Fruit fly (Drosophila melanogaster) whole organism, prepupa: Measurements from ENCODE around the gene pie.

ENCODE experiments used
- CG10669 ChIP-seq: fragments of 200-800 bp; sonication (Bioruptor generic); optimal IDR thresholded peaks from 3 replicates; lab custom pipeline; 2018; ENCODE audit warnings: missing biosample characterization, mild to moderate bottlenecking, missing genetic modification characterization, moderate library complexity
- CG11294 ChIP-seq: fragments of 200-800 bp; sonication (Bioruptor generic); IDR thresholded peaks from 2 replicates; pipeline ENCODE4 v1.3.6; 2022; ENCODE audit warnings: missing biosample characterization, missing genetic modification characterization
- CG15336 ChIP-seq: fragments of 200-800 bp; sonication (Bioruptor generic); IDR thresholded peaks from 2 replicates; pipeline ENCODE4 v1.3.6; 2022; ENCODE audit warnings: missing biosample characterization, missing genetic modification characterization
- CG1621 ChIP-seq: fragments of 200-800 bp; sonication (Bioruptor generic); optimal IDR thresholded peaks from 3 replicates; lab custom pipeline; 2018; ENCODE audit warnings: missing biosample characterization, mild to moderate bottlenecking, missing genetic modification characterization
- CG3032 ChIP-seq: fragments of 200-800 bp; optimal IDR thresholded peaks from 2 replicates; lab custom pipeline; 2019; ENCODE audit warnings: missing biosample characterization, mild to moderate bottlenecking, missing genetic modification characterization, moderate library complexity
- CG31627 ChIP-seq: fragments of 200-800 bp; sonication (Bioruptor generic); optimal IDR thresholded peaks from 3 replicates; lab custom pipeline; 2016; ENCODE audit warnings: missing biosample characterization, missing genetic modification characterization
- CG32006 ChIP-seq: fragments of 200-800 bp; sonication (Bioruptor generic); optimal IDR thresholded peaks from 3 replicates; lab custom pipeline; 2017; ENCODE audit warnings: missing biosample characterization, mild to moderate bottlenecking, missing genetic modification characterization
- CG34406 ChIP-seq: fragments of 200-800 bp; sonication (Bioruptor generic); optimal IDR thresholded peaks from 3 replicates; lab custom pipeline; 2016; ENCODE audit warnings: missing biosample characterization, missing genetic modification characterization
- CG3919 ChIP-seq: fragments of 200-800 bp; sonication (Bioruptor generic); optimal IDR thresholded peaks from 3 replicates; lab custom pipeline; 2016; ENCODE audit warnings: missing biosample characterization, missing genetic modification characterization
- CG6808 ChIP-seq: fragments of 200-800 bp; sonication (Bioruptor generic); optimal IDR thresholded peaks from 3 replicates; lab custom pipeline; 2017; ENCODE audit warnings: missing biosample characterization, missing genetic modification characterization, mild to moderate bottlenecking, moderate library complexity, missing genetic modification reagents
- CG7368 ChIP-seq: fragments of 200-800 bp; sonication (Bioruptor generic); optimal IDR thresholded peaks from 3 replicates; lab custom pipeline; 2016; ENCODE audit warnings: missing biosample characterization, missing genetic modification characterization
- CG8119 ChIP-seq: fragments of 200-800 bp; sonication (Bioruptor generic); IDR thresholded peaks from 3 replicates; pipeline ENCODE4 v1.3.6; 2022; ENCODE audit warnings: missing biosample characterization, missing genetic modification characterization
- CG8319 ChIP-seq: fragments of 200-800 bp; sonication (Bioruptor generic); optimal IDR thresholded peaks from 3 replicates; lab custom pipeline; 2016; ENCODE audit warnings: missing biosample characterization, missing genetic modification characterization
- CG9139 ChIP-seq: fragments of 200-800 bp; sonication (Bioruptor generic); optimal IDR thresholded peaks from 3 replicates; lab custom pipeline; 2017; ENCODE audit warnings: missing biosample characterization, mild to moderate bottlenecking, missing genetic modification characterization
- Eip78C ChIP-seq: fragments of 200-800 bp; sonication (Bioruptor generic); peaks from one replicate; lab custom pipeline; 2016; ENCODE audit warnings: missing biosample characterization, missing genetic modification characterization
- Eip93F ChIP-seq: fragments of 200-800 bp; sonication (Bioruptor generic); optimal IDR thresholded peaks from 2 replicates; lab custom pipeline; 2016; ENCODE audit warnings: missing biosample characterization, mild to moderate bottlenecking, missing genetic modification characterization
- Ets21C ChIP-seq: fragments of 200-800 bp; sonication (Bioruptor generic); optimal IDR thresholded peaks from 3 replicates; lab custom pipeline; 2016; ENCODE audit warnings: missing biosample characterization, missing genetic modification characterization
- Hr39 ChIP-seq: fragments of 200-800 bp; sonication (Bioruptor generic); optimal IDR thresholded peaks from 2 replicates; lab custom pipeline; 2016; ENCODE audit warnings: missing biosample characterization, missing genetic modification characterization
- Hr4 ChIP-seq: fragments of 200-800 bp; sonication (Bioruptor generic); optimal IDR thresholded peaks from 3 replicates; lab custom pipeline; 2016; ENCODE audit warnings: missing biosample characterization, missing genetic modification characterization
- Lpt ChIP-seq: fragments of 200-800 bp; sonication (Bioruptor generic); optimal IDR thresholded peaks from 3 replicates; lab custom pipeline; 2016; ENCODE audit warnings: missing biosample characterization, missing genetic modification characterization
- Met ChIP-seq: fragments of 200-800 bp; sonication (Bioruptor generic); optimal IDR thresholded peaks from 3 replicates; lab custom pipeline; 2016; ENCODE audit warnings: missing biosample characterization, missing genetic modification characterization
- OdsH ChIP-seq: fragments of 200-800 bp; sonication (Bioruptor generic); optimal IDR thresholded peaks from 3 replicates; lab custom pipeline; 2016; ENCODE audit warnings: missing biosample characterization, missing genetic modification characterization
- Sox102F ChIP-seq: fragments of 200-800 bp; sonication (Bioruptor generic); optimal IDR thresholded peaks from 2 replicates; lab custom pipeline; 2016; ENCODE audit warnings: missing biosample characterization, mild to moderate bottlenecking, missing genetic modification characterization
- Sox14 ChIP-seq: fragments of 200-800 bp; sonication (Bioruptor generic); optimal IDR thresholded peaks from 3 replicates; lab custom pipeline; 2016; ENCODE audit warnings: missing biosample characterization, missing genetic modification characterization
- Sox15 ChIP-seq: fragments of 200-800 bp; sonication (Bioruptor generic); optimal IDR thresholded peaks from 3 replicates; lab custom pipeline; 2016; ENCODE audit warnings: missing biosample characterization, missing genetic modification characterization
- achi ChIP-seq: fragments of 200-800 bp; sonication (Bioruptor generic); optimal IDR thresholded peaks from 3 replicates; lab custom pipeline; 2016; ENCODE audit warnings: missing biosample characterization, missing genetic modification characterization
- cyc ChIP-seq: fragments of 200-800 bp; sonication (Bioruptor generic); optimal IDR thresholded peaks from 3 replicates; lab custom pipeline; 2016; ENCODE audit warnings: missing biosample characterization, missing genetic modification characterization
- dac ChIP-seq: fragments of 200-800 bp; sonication (Bioruptor generic); optimal IDR thresholded peaks from 2 replicates; lab custom pipeline; 2017; ENCODE audit warnings: missing biosample characterization, mild to moderate bottlenecking, missing genetic modification characterization
- dsx ChIP-seq: fragments of 200-800 bp; optimal IDR thresholded peaks from 3 replicates; lab custom pipeline; 2019; ENCODE audit warnings: missing biosample characterization, mild to moderate bottlenecking, missing genetic modification characterization, moderate library complexity; ENCODE audit not compliant: poor library complexity, severe bottlenecking
- eg ChIP-seq: fragments of 200-800 bp; sonication (Bioruptor generic); IDR thresholded peaks from 3 replicates; pipeline ENCODE4 v1.3.6; 2022; ENCODE audit warnings: missing biosample characterization, missing genetic modification characterization
- esn ChIP-seq: fragments of 200-800 bp; sonication (Bioruptor generic); optimal IDR thresholded peaks from 2 replicates; lab custom pipeline; 2016; ENCODE audit warnings: missing biosample characterization, mild to moderate bottlenecking, missing genetic modification characterization, moderate library complexity
- fd59A ChIP-seq: fragments of 200-800 bp; sonication (Bioruptor generic); optimal IDR thresholded peaks from 2 replicates; lab custom pipeline; 2017; ENCODE audit warnings: missing biosample characterization, mild to moderate bottlenecking, missing genetic modification characterization, missing genetic modification reagents
- fd85E ChIP-seq: fragments of 200-800 bp; sonication (Bioruptor generic); optimal IDR thresholded peaks from 3 replicates; lab custom pipeline; 2016; ENCODE audit warnings: missing biosample characterization, missing genetic modification characterization
- lz ChIP-seq: fragments of 200-800 bp; sonication (Bioruptor generic); optimal IDR thresholded peaks from 3 replicates; lab custom pipeline; 2016; ENCODE audit warnings: missing biosample characterization, missing genetic modification characterization
- pdm3 ChIP-seq: fragments of 200-800 bp; sonication (Bioruptor generic); optimal IDR thresholded peaks from 3 replicates; lab custom pipeline; 2016; ENCODE audit warnings: missing biosample characterization, missing genetic modification characterization
- salr ChIP-seq, 2 experiments: fragments of 200-800 bp; sonication (Bioruptor generic); optimal IDR thresholded peaks; 3 replicates each; lab custom pipeline; 2016 to 2018; ENCODE audit warnings: missing biosample characterization in 2 of 2, missing genetic modification characterization in 2 of 2, mild to moderate bottlenecking in 1 of 2
- spab ChIP-seq: fragments of 200-800 bp; sonication (Bioruptor generic); optimal IDR thresholded peaks from 2 replicates; lab custom pipeline; 2017; ENCODE audit warnings: missing biosample characterization, mild to moderate bottlenecking, missing genetic modification characterization, missing genetic modification reagents
- ss ChIP-seq, 2 experiments: fragments of 200-800 bp; sonication (Bioruptor generic); optimal IDR thresholded peaks; 2 replicates in 1 of 2; 3 replicates in 1 of 2; lab custom pipeline; 2017 to 2018; ENCODE audit warnings: mild to moderate bottlenecking in 2 of 2, missing biosample characterization in 2 of 2, missing genetic modification characterization in 2 of 2, moderate library complexity in 1 of 2
- svp ChIP-seq: fragments of 200-800 bp; sonication (Bioruptor generic); peaks from one replicate; lab custom pipeline; 2016; ENCODE audit warnings: missing biosample characterization, missing genetic modification characterization
- vri ChIP-seq: fragments of 200-800 bp; sonication (Bioruptor generic); optimal IDR thresholded peaks from 3 replicates; lab custom pipeline; 2016; ENCODE audit warnings: missing biosample characterization, mild to moderate bottlenecking, missing genetic modification characterization

pie gene

DNA sequence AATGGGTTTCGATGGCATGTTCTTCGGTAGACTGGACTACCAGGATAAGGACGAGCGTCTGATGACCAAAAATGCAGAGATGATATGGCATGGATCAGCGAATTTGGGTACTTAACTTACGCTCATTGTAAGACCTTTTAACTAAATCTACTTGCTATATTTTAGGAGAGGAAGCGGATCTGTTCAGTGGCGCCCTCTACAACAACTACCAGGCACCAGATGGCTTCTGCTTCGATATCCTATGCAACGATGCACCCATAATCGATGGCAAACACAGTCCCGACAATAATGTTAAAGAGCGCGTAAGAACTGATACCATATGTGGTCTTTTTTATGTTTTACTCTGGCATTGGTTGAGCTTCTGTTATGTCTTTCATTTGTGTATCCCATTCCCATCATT, 36.4 kb upstream of the pie start:
- no peak for TF ChIP-seq CG8319 (GFP tag; lab: Kevin White, UChicago)
- TF ChIP-seq spab: no peak
- no peak for TF ChIP-seq cyc
- no peak for TF ChIP-seq Lpt (GFP tag; lab: Kevin White, UChicago)
- TF ChIP-seq, all 60 proteins: peak for 0

DNA sequence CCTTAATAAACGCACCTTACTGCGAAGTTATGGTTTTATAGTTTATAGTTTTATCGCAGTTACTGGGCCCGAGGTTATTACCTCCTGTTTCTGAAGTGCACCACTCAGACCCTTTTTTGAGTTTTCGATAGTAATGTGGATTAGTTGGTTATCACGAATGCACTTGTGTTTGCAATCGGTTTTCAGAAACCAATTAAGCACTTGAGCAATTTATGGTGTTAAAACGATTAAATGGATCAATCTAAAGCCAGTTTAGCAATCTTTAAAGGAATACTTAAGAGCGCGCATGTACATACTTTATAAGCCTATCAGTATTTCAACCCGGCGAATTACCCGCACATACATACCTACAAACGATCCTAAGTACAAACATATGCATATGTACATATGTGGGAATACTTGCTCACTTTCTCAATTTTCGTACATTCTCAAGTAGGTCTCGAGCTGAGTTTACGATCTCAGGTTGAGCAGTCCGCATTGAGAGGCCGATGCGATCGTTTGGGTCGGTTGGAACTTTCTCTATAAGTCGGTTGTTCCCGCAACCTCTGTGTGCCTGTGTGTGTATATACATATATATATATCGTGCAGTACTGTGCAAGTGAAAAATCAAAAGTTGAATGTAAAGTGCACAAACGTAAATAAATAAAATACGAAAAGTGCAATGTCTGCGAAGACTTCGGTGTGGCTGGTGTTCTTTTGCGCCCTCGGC, 34.8 kb upstream of the pie start, which contains the start of the genes LManI and LManII:
LManI (minus strand) TSS at position 51 of the 709 bp plus-strand sequence.
LManII (plus strand) TSS at position 468 of the 709 bp plus-strand sequence.
- TF ChIP-seq fd59A (GFP tag; lab: Kevin White, UChicago) (no peak), svp (GFP tag; lab: Kevin White, UChicago) (peak; percentile 72)

DNA sequence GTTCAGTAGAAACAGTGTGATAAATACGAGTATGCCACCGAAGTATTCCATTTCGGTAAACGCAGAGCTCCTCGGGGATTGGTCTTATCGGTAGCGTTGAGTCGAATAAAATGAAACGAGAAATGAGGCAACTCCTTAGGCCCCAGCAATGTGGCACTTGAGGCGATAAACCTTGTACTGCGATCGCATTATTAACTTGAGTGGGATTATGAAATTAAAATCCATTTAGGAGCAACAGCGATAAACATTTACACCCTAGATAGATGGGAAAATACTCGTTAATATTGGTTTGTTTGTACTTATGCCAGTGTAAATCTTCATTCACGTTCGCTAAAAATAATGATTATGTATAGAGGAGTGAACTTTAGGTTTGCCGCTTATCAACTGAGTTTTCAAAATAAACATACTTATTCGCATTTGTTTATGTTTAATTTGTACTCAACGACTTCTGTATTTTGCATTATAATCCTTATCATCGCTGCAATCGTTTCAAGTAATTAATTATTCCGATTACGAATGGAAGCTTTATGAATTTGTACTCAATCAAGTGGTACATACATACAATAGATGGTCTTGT, 33.5 kb upstream of the pie start:
- TF ChIP-seq vri (GFP tag; lab: Kevin White, UChicago) (peak; percentile 93), CG15336 (GFP tag; lab: Robert Waterston, UW) (no peak), Eip78C (GFP tag; lab: Kevin White, UChicago) (peak; percentile 53), OdsH (GFP tag; lab: Kevin White, UChicago) (no peak), svp (GFP tag; lab: Kevin White, UChicago) (peak; percentile 78)

DNA sequence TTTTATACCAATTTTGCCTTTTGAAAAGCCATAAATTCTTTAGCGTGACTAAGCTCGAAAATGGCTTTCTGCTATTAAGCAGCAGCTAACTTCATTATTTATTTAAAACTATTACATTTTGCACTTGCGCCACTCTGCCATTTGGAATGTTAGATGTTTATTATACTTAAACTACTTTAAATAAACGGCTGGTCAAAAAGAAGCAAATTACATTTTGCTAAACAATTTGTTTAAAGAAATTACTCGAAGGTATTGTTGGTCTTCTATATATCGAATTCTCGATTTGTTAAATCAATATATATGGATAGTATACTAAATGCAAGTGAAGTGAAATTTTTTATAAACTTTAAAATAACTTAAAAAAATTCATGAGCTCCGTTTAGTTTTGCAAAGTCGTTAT, 29.7 kb upstream of the pie start, which contains the start of gene ppk10:
ppk10 (minus strand) TSS at position 101 of the 400 bp plus-strand sequence.
- TF ChIP-seq Ets21C (GFP tag; lab: Kevin White, UChicago) (no peak), dac (GFP tag; lab: Kevin White, UChicago) (no peak), vri (GFP tag; lab: Kevin White, UChicago) (no peak), Sox15 (GFP tag; lab: Kevin White, UChicago) (no peak), CG3032 (tag; lab: Kevin White, UChicago) (no peak), salr (GFP tag; optimal IDR thresholded peaks at IDR 0.05; lab: Kevin White, UChicago) (no peak), CG9139 (no peak), dsx (GFP tag; lab: Kevin White, UChicago) (no peak), CG7368 (GFP tag; lab: Kevin White, UChicago) (no peak), Eip78C (GFP tag; lab: Kevin White, UChicago) (no peak)

DNA sequence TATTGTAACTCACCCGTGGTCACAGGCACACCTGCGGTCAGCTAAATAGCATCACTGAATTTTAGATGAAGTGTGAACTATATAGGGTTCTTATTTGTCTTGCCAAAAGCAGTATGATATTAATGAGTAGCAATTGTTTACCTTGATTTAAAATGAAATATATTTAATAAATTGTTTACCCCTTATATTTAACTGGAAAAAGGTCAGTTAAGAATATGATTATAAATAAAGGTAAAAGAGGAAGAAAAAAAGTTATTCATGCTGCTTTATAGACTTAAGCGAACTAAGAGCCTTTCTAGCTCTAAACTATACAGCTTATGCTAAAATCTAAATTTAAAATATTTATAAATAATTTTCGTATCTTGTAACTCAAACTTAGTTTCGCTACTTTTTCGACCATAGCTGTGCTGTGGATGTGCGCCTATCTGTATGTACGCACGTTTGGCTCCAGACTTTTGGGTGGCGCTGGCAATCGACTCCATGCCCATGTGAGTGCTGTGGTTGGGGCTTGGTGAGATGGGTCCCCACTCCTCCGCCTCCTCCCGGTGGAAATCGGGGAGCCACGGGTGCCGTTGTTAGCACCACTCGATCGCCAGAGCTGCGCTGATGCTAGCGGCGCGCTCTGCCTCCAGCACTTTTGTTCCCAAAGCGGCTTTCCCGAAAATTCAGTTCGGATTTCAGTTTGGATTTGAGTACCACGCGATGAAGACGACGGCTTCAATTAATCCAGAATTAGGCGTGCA, 19.6 kb upstream of the pie start, which contains the start of gene loh:
loh (plus strand) TSS at position 487 of the 743 bp plus-strand sequence.
- TF ChIP-seq CG3032 (tag; lab: Kevin White, UChicago): peak; percentile 29
- peak; percentile 60 for TF ChIP-seq esn (GFP tag; lab: Kevin White, UChicago)
- no peak for TF ChIP-seq CG34406 (GFP tag; lab: Kevin White, UChicago)
- no peak for TF ChIP-seq Sox102F (GFP tag; lab: Kevin White, UChicago)
- TF ChIP-seq CG1621 (tag; lab: Kevin White, UChicago): no peak
- TF ChIP-seq dac (GFP tag; lab: Kevin White, UChicago): no peak
- no peak for TF ChIP-seq CG11294 (GFP tag; lab: Robert Waterston, UW)
- TF ChIP-seq CG32006 (GFP tag; lab: Kevin White, UChicago): no peak
- peak; percentile 32 for TF ChIP-seq Hr4 (GFP tag; lab: Kevin White, UChicago)
- TF ChIP-seq CG15336 (GFP tag; lab: Robert Waterston, UW): no peak; the same call in 1 of the 2 replicates
- no peak for TF ChIP-seq vri (GFP tag; lab: Kevin White, UChicago)
- TF ChIP-seq lz (GFP tag; lab: Kevin White, UChicago): peak; percentile 1
- no peak for TF ChIP-seq CG8119 (GFP tag; lab: Robert Waterston, UW)
- TF ChIP-seq CG10669 (GFP tag; lab: Kevin White, UChicago): no peak
- no peak for TF ChIP-seq fd85E (GFP tag; lab: Kevin White, UChicago)
- TF ChIP-seq CG3919: no peak
- no peak for TF ChIP-seq ss (GFP tag; optimal IDR thresholded peaks at IDR 0.05; lab: Kevin White, UChicago)
- no peak for TF ChIP-seq CG6808 (GFP tag; lab: Kevin White, UChicago)
- no peak for TF ChIP-seq Met (GFP tag; lab: Kevin White, UChicago)
- TF ChIP-seq eg: no peak
- no peak for TF ChIP-seq Hr39 (GFP tag; lab: Kevin White, UChicago)
- TF ChIP-seq Eip93F: no peak
- TF ChIP-seq Ets21C (GFP tag; lab: Kevin White, UChicago): no peak
- no peak for TF ChIP-seq CG31627 (GFP tag; lab: Kevin White, UChicago)
- no peak for TF ChIP-seq achi (GFP tag; lab: Kevin White, UChicago)
- no peak for TF ChIP-seq pdm3 (GFP tag; lab: Kevin White, UChicago)
- no peak for TF ChIP-seq Sox14 (GFP tag; lab: Kevin White, UChicago)
